Worm (Caenorhabditis elegans) whole organism, L3 larva: ENCODE measurements around the gene F20G2.6.

Source experiments
- fos-1 ChIP-seq: fragments of 150-350 bp; optimal IDR thresholded peaks from 2 replicates; lab custom pipeline; 2014; ENCODE audit warnings: missing biosample characterization, missing genetic modification characterization
- nhr-12 ChIP-seq: fragments of 150-350 bp; optimal IDR thresholded peaks from 2 replicates; lab custom pipeline; 2014; ENCODE audit warnings: missing biosample characterization, missing genetic modification characterization
- nhr-28 ChIP-seq: fragments of 150-350 bp; optimal IDR thresholded peaks from 2 replicates; lab custom pipeline; 2014; ENCODE audit warnings: missing biosample characterization, missing genetic modification characterization
- nhr-67 ChIP-seq: fragments of 150-350 bp; optimal IDR thresholded peaks from 2 replicates; lab custom pipeline; 2014; ENCODE audit warnings: missing biosample characterization, missing genetic modification characterization
- pha-4 ChIP-seq: fragments of 150-350 bp; optimal IDR thresholded peaks from 2 replicates; lab custom pipeline; 2014; ENCODE audit warnings: missing biosample characterization, missing genetic modification reagents, missing genetic modification characterization
- snpc-4 ChIP-seq: fragments of 150-350 bp; optimal IDR thresholded peaks from 2 replicates; lab custom pipeline; 2014; ENCODE audit warnings: missing biosample characterization, missing genetic modification characterization
- ztf-11 ChIP-seq: fragments of 150-350 bp; optimal IDR thresholded peaks from 2 replicates; lab custom pipeline; 2014; ENCODE audit warnings: missing biosample characterization, missing genetic modification characterization

ce11 chrV:13807232-13807631, 44.4 kb downstream of the F20G2.6 start, which contains the start of gene swan-1:
- TF ChIP-seq ztf-11 (no peak), nhr-28 (tag; lab: Kevin White, UChicago) (no peak), snpc-4 (tag; lab: Kevin White, UChicago) (no peak), pha-4 (tag; lab: Kevin White, UChicago) (no peak), nhr-12 (no peak), nhr-67 (tag; lab: Kevin White, UChicago) (no peak), fos-1 (tag; lab: Kevin White, UChicago) (no peak)
